Worm (Caenorhabditis elegans) whole organism, L4/young adult: Measurements from ENCODE around the gene F46B3.15.

ENCODE experiments used
- W03F9.2 ChIP-seq: fragments of 150-350 bp; optimal IDR thresholded peaks from 2 replicates; lab custom pipeline; 2014; ENCODE audit warnings: missing biosample characterization, missing genetic modification characterization
- dao-5 ChIP-seq: sonication (generic microtip); optimal IDR thresholded peaks from 2 replicates; lab custom pipeline; 2016; ENCODE audit warnings: missing genotype, missing genetic modification characterization, moderate library complexity, missing compliant biosample characterization
- him-1 ChIP-seq: sonication (generic microtip); optimal IDR thresholded peaks from 2 replicates; lab custom pipeline; 2016; ENCODE audit warnings: missing genotype, missing genetic modification reagents, missing genetic modification characterization, missing compliant biosample characterization

ce11 chrV:20599795-20600194 lies 33.7 kb downstream of the F46B3.15 start, which contains the start of gene col-163:
- TF ChIP-seq dao-5 (tag; lab: Kevin White, UChicago) (no peak), him-1 (tag; lab: Kevin White, UChicago) (no peak), W03F9.2 (tag; lab: Kevin White, UChicago) (no peak)
